Worm (Caenorhabditis elegans) whole organism, early embryonic: Measurements from ENCODE around the gene T02G5.14.

ENCODE experiments used
- ceh-36 ChIP-seq: sonication (generic microtip); optimal IDR thresholded peaks from 2 replicates; lab custom pipeline; 2016; ENCODE audit warnings: missing genetic modification characterization, inconsistent platforms, missing compliant biosample characterization
- flt-1 ChIP-seq: fragments of 200-800 bp; sonication (Bioruptor generic); IDR thresholded peaks from 2 replicates; pipeline ENCODE4 v1.3.6; 2022; ENCODE audit warnings: missing genetic modification characterization, missing compliant biosample characterization
- pes-1 ChIP-seq: fragments of 200-800 bp; sonication (Bioruptor generic); IDR thresholded peaks from 2 replicates; pipeline ENCODE4 v1.3.6; 2022; ENCODE audit warnings: missing genetic modification reagents, missing genetic modification characterization, missing compliant biosample characterization
- tra-4 ChIP-seq: sonication (generic microtip); optimal IDR thresholded peaks from 2 replicates; lab custom pipeline; 2017; ENCODE audit warnings: missing genetic modification characterization, missing compliant biosample characterization

DNA sequence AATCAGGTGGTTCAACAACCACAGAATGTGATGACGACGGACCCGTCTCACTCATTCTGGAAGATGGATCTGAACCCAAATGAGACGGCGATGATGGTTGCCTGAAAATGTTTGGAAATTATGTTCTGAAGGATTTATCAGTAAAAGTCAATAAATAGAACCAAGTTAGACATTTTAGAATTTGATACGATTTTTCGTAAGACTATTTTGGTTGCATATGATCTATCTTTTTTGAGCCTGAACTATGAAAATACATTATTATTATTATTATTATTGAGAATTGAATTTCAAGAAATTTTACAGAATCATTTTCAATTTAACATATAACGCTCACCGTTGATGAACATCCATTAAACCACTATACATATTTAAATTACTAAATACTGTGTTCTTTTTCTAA is 25.8 kb downstream of the T02G5.14 start, which contains the start of gene F10E7.9:
- TF ChIP-seq pes-1 (GFP tag; lab: Robert Waterston, UW) = no peak
- TF ChIP-seq flt-1 = no peak
- no peak for TF ChIP-seq tra-4 (tag; lab: Kevin White, UChicago)
- TF ChIP-seq ceh-36 (tag; lab: Kevin White, UChicago) = no peak
